Fruit fly (Drosophila melanogaster) S2 (cell line): ENCODE data around the gene CG10654.
A peak's percentile ranks its signal among the peaks of the same experiment; 100 is the strongest.

Experiments used
- CG8478 ChIP-seq: fragments of >200 bp; optimal IDR thresholded peaks from 2 replicates; lab custom pipeline; 2018
- CTCF ChIP-seq, 2 experiments: fragments of >200 bp; optimal IDR thresholded peaks; 2 replicates each; lab custom pipeline; 2018

CG10654 gene

DNA sequence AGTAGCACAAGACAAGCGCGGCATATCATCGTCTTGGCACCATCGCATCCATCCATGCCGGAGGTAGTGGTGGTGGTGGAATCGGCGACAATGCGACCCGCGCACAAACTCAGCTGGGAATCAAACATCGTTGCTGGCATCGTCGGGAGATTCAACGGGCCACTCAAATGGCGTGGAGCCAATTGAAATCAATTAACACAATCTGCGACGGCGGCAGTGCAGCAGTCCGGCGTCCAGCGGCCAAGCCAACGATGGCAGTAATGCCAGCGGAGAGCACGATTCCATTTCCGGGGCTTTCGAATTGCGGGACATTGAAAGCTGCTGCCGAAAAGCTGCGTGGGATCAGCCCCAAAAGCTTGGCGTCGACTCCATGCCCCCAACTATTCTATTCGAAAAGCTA, at the start of gene CG10654:
TSS of gene CG10654 (minus strand) at position 270 of the 400 bp plus-strand sequence.
- no peak for TF ChIP-seq CG8478 (lab: Kevin White, UChicago)
- TF ChIP-seq CTCF (optimal IDR thresholded peaks at IDR 0.05; lab: Kevin White, UChicago): no peak

DNA sequence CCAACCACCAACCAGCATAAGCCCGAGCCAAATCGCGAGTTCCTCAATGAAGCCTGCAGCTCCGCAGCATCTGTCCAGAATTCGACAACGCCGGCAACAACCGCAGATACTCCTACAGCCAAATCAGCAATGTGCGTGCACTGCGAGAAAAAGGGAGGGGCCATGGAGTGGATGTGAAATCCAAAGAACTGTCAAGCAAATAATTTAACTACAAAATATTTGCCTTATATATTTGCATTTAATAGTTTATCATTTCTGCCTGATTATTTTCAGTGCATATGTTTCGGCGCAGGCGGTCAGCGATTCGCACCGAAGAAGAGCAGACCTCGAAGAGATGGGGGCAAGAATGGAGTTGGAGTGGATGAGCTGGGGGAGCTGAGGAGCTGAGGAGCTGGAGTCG, 44.0 kb upstream of the CG10654 start:
- TF ChIP-seq CTCF (optimal IDR thresholded peaks at IDR 0.05; lab: Kevin White, UChicago): no peak
- no peak for TF ChIP-seq CG8478 (lab: Kevin White, UChicago)

DNA sequence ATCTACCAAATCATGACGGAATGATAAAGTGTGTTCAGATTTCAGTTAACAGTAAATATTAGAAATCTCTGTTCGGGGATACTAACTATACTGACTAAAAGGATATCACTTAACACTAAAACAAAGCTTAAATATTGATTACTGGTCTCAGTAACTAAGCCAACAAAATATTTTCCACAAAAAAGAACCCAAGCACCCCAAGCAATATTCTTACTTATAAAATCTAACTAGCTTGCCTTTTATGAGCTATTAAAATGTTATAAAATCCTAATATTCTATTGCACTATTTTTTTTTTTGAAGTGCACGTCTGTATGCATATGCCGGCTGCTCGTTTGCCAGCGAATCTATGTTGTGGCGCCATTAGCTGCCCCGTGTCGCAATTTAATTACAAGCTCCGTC, 41.8 kb upstream of the CG10654 start:
- TF ChIP-seq CTCF (optimal IDR thresholded peaks at IDR 0.05; lab: Kevin White, UChicago) (no peak), CG8478 (lab: Kevin White, UChicago) (no peak)

DNA sequence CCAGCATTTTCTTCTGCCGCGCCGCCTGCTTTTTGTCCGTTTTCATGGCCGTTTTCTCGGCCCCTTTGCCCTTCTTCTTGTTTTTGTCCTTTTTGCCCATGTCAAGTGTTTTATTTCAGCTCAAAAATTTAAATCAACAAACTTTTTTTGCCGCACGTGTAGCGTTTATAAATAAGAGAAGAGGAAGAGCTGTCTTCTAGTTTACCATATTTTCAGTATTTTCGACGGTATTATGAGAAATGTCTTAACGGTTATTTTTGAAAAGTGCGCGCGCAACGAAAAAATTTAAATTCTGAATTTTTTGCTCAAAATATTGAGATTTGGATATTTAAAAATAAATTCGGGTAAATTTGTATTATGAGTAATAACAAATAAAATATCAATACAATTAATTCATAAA, 29.5 kb upstream of the CG10654 start, which contains the start of gene CG4069:
TSS of gene CG4069 (minus strand) at position 193 of the 400 bp plus-strand sequence.
- no peak for TF ChIP-seq CG8478 (lab: Kevin White, UChicago)
- no peak for TF ChIP-seq CTCF (optimal IDR thresholded peaks at IDR 0.05; lab: Kevin White, UChicago)

DNA sequence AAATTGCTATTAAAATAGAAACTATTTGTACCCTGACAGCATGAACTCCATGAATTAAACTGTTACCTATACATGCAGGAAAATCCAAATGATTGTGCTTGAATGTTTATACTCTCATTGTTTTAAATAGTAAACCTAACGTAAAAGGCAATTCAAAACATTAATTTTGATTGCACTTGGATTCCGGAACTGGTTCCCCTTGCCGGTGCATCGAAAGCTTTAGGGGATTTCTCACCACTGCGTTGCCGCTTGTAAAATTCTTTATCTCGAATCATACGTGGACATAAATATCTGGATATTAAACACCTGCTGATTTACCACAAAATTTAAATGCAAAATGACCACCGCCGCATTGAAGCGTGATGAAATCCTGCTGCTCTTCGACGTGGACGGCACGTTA, 26.7 kb upstream of the CG10654 start, which contains the start of gene Pmm2:
TSS of gene Pmm2 (plus strand) at position 273 of the 400 bp plus-strand sequence.
- peak in 1 of 2 experiments; percentile 17 for TF ChIP-seq CTCF (optimal IDR thresholded peaks at IDR 0.05; lab: Kevin White, UChicago)
- no peak for TF ChIP-seq CG8478 (lab: Kevin White, UChicago)

DNA sequence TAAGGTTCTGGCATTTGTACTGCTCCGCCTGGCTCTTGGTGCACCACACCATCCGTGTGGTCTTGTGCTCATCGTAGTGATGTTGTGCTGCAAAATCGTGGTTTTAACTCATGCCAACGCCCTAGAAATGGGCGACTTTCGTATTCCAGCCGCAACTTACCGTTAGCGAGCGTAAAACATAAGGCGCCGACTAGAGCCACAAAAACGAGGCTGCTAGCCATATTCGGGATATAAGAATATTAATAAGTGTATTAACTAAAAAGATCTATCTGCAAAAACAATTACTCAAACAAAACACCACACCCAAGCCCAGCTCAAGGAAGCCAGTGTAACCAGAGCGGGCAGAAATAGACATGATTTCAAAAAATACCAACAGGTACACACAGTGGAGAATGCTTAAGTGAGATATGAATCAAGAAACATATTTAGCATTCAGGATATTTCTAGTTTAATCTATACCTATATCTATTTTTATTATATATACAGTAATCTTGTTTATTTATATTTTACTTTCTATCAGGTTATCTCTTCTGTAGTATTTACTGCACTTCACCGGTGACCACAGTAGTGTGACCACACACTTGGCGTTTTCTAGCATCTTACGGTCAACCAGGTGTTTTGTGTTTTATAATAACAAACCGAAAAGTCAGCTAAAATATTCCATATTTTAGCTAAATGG, 25.9 kb upstream of the CG10654 start, which contains the start of the genes Tsf2 and CG34242:
TSS of gene Tsf2 (minus strand) at position 333 of the 679 bp plus-strand sequence.
TSS of gene CG34242 (plus strand) at position 605 of the 679 bp plus-strand sequence.
- TF ChIP-seq CTCF (optimal IDR thresholded peaks at IDR 0.05; lab: Kevin White, UChicago): no peak
- TF ChIP-seq CG8478 (lab: Kevin White, UChicago): no peak

DNA sequence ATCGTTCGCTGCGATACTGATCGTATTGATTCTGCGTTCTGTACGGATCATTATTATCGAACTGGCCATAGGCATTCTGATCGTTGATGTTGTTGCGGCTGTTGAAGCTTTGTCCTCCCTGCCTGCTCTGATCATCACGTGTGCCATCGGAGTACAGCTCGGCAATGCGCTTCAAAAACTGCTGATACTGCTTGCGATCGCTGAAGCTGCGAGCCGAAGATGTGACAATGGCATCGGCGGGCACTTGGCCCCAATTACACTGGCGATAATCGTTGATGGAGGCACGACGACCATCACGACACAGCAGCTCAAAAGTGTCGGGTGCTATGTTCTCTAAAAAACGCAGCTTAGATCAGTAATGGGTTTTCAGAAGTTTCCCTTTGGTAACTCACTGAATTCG, 24.6 kb upstream of the CG10654 start:
- no peak for TF ChIP-seq CG8478 (lab: Kevin White, UChicago)
- no peak for TF ChIP-seq CTCF (optimal IDR thresholded peaks at IDR 0.05; lab: Kevin White, UChicago)

DNA sequence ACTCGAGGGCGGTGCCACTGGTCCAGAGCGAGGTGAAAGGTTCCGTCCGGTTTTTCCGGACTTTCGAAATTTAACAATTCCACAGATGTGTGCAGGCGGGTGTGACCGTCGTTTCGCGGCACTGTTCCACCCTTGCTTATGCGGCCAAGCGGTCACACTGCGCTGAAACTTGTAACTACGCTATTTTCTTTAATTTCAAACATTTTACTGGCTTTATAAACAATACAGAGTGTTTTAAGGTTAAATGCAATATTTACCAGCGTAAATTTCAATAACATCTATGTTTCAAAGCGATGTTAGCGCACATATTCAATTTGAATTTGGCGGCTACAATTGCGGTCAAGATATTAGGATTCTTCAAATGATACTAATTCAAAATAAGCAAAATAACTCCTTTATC, 22.4 kb upstream of the CG10654 start, which contains the start of gene nst:
TSS of gene nst (minus strand) at position 128 of the 400 bp plus-strand sequence.
- no peak for TF ChIP-seq CG8478 (lab: Kevin White, UChicago)
- no peak for TF ChIP-seq CTCF (optimal IDR thresholded peaks at IDR 0.05; lab: Kevin White, UChicago)

DNA sequence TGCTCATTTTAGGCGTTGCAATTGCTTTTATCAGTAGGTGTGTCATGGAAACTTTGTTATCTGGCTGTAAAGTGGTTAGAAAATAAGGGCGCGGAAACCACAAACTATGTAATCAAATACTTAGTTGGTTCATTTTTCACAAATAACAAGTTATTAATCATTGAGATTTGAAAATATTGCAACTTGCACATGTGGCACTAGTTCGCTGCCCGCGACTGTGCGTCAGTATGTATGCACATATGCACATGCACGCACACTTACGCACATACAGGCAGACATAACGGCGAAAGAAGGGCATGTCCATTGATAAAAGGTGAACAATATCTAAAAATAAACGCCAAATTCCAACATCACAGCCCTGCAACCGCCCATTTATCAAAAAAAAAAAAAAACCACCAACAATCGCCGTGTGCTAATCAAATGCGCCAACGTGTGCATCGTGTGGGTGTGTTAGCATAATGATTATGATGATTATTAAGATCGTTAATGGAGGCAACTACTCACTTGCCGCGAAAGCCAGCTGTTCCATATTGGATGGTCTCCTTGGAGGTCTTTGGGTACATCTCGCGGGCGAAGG, 21.9 kb upstream of the CG10654 start:
- TF ChIP-seq CTCF (optimal IDR thresholded peaks at IDR 0.05; lab: Kevin White, UChicago): no peak

DNA sequence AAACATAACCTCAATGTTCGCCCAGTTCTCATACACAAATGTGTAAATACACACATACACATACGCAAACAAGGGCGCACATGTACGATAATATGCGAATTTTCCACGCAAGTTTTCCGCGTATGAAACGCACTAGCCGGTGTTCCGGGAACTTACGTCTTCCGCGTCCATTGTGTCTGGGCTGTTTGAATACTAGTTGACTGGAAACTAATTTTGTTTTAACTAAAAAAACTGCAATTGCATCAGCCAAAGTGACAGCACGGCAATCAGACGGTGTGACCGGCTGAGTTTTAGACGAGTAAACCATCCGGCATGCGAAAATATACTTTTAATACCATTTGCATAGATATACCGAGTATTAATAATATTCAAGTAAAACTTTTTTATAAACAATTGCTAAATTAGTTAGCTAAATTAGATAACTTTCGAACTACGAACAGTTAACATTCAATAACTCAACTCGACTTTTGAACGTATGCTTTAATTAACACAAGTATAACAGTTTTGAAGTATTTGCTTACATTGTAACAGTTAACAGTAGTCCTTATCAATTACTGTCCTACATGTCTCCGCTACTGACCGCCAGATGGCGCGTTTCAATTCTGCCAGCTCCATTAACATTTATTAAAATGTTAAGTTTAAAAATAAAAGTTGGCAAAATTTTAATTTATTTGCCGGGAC, 18.9 kb upstream of the CG10654 start, which contains the start of gene eIF2beta:
TSS of gene eIF2beta (minus strand) at position 299 of the 681 bp plus-strand sequence.
- TF ChIP-seq CG8478 (lab: Kevin White, UChicago) (no peak), CTCF (optimal IDR thresholded peaks at IDR 0.05; lab: Kevin White, UChicago) (peak; percentile 77 to 91)

DNA sequence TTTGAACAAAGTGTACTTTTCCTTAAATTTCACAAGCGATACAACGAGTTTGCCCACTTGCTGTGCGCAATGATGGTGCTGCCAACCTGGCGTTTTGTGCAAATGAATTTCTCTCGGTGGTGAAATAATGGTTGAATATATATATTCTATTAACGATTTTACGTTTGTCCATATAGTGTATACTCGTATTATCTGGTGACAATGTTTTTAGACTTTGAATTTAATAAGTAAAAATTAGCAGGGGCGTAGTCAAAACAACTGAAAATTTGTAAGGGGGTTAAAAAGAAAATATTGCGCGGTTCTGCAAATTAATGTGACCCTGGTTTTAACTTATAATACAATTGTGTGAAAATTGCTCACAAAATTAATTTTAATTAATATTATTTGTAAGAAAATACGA, 16.3 kb upstream of the CG10654 start, which contains the start of the genes ver and Gcn5:
TSS of gene ver (plus strand) at position 47 of the 400 bp plus-strand sequence.
TSS of gene Gcn5 (minus strand) at position 74 of the 400 bp plus-strand sequence.
- TF ChIP-seq CG8478 (lab: Kevin White, UChicago) (no peak), CTCF (optimal IDR thresholded peaks at IDR 0.05; lab: Kevin White, UChicago) (no peak)

DNA sequence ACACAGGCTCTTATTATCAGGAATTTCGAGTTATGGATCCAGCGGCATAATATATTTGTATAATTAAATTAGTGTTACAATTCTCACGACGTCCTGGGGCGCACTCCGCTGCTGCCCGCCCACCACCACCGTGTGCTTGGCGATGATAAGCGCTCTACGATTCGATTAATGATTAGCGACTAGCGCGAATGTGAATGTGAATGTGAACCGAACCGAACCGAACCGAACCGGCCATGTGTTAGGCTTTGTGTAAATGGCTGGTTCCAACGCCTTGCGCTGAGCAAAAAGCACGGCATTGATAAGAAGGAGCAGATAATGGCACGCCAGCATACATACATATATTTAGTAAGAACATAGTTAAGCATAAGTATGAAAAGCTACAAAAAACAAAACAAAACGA, 11.7 kb upstream of the CG10654 start:
- no peak for TF ChIP-seq CG8478 (lab: Kevin White, UChicago)
- TF ChIP-seq CTCF (optimal IDR thresholded peaks at IDR 0.05; lab: Kevin White, UChicago): no peak

DNA sequence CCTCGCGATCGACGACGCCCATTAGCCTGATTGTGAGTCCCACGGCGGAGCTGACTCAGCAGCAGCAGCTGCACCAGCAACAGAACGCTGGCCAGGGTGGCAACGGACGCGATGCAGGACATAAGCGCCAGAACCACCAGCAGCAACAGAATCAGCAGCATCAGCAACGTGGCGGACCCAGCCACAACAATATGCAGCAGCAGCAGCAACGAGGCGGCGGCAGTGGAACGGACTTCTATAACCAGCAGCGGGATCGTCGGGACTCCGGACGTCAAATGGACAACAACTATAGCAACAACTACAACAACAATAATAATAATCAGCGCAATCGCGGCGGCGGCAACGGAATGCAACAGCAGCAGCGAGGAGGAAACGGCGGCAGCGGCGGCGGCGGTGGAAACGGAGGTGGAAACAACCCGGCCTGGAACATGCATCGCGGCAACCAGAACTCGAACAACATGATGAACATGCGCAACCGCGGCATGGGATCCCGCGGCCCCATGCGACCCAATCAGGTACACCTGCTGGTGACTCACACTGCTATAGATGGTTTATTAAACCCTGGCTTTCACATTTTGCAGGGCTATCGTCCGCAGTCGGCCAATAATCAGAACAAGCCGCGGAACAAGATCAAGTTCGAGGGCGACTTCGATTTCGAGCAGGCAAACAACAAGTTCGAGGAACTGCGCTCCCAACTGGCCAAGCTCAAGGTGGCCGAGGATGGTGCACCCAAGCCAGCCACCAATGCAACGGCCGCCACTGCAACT, 10.0 kb upstream of the CG10654 start:
- no peak for TF ChIP-seq CTCF (optimal IDR thresholded peaks at IDR 0.05; lab: Kevin White, UChicago)
- no peak for TF ChIP-seq CG8478 (lab: Kevin White, UChicago)
